Worm (Caenorhabditis elegans): ENCODE measurements around the gene sptf-2.

DNA sequence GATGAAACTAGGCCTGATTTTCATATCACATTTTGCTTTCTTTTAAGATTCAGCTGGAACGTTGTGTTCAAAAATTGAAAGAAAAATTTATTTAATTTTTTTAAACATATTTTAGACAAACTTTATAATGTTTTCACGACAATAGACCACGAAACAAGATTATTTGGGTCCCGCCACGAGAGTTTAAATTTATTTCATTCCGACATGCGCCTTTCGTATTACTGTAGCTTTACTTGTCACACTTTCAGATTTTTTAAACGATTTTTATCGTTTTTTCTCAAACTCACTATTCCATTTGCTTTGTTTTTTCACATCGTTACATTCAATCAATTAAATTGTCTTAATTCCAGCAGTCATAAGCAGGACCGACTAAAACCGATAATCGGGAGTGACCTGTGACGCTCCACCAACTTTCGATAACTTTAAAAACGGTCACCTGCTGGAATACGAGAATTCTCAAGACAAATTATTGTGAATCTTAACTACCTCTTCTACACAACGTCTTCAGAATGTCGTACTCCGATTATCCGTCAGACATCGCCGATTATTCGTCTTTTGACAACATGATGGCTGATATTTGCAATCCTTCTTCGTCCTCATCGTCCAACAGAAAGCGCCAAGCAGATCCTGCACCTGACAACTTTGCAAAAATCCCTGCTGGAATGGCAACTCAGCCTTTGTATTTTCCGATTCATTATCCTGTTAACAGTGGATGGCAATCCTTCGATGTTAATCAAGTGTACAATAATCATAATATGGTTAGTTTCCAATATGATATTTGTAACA, 31.2 kb upstream of the sptf-2 start, which contains the start of gene aptf-3:
- TF ChIP-seq unc-39 (tag; optimal IDR thresholded peaks at IDR 0.05), result no peak
- no peak for TF ChIP-seq lin-13 (GFP tag; optimal IDR thresholded peaks at IDR 0.05)
- peak in 1 of 2 experiments; percentile 94 for TF ChIP-seq unc-62 (GFP tag; optimal IDR thresholded peaks at IDR 0.05 in 1 of 2)
- no peak for TF ChIP-seq unc-62 (tag; optimal IDR thresholded peaks at IDR 0.05)
- TF ChIP-seq lin-39 (tag; optimal IDR thresholded peaks at IDR 0.05), result no peak
- TF ChIP-seq zfp-2 (tag; optimal IDR thresholded peaks at IDR 0.05), result no peak
- TF ChIP-seq fos-1 (tag; optimal IDR thresholded peaks at IDR 0.05), result no peak
- TF ChIP-seq pqm-1 (tag; optimal IDR thresholded peaks at IDR 0.05), result no peak
- TF ChIP-seq ZK546.5 (tag; optimal IDR thresholded peaks at IDR 0.05), result no peak
- no peak for TF ChIP-seq R02D3.7 (tag; optimal IDR thresholded peaks at IDR 0.05)
- no peak for TF ChIP-seq hlh-11 (tag; optimal IDR thresholded peaks at IDR 0.05)

Measured in whole organism, L4 larva.